Worm (Caenorhabditis elegans): ENCODE measurements around the gene mrps-26.
A peak's percentile ranks its signal among the peaks of the same experiment; 100 is the strongest.

mrps-26 gene

ce11 chrIII:5228839-5229238, 5.6 kb upstream of the mrps-26 start:
- TF ChIP-seq mls-2 (tag; optimal IDR thresholded peaks at IDR 0.05) (no peak), flh-1 (GFP tag; optimal IDR thresholded peaks at IDR 0.05) (no peak), zip-8 (tag; optimal IDR thresholded peaks at IDR 0.05) (no peak), nhr-12 (tag; optimal IDR thresholded peaks at IDR 0.05) (no peak), lin-32 (GFP tag; optimal IDR thresholded peaks at IDR 0.05) (no peak), ces-1 (GFP tag; optimal IDR thresholded peaks at IDR 0.05) (no peak), sem-2 (GFP tag; optimal IDR thresholded peaks at IDR 0.05) (no peak), bed-3 (GFP tag; optimal IDR thresholded peaks at IDR 0.05) (no peak), blmp-1 (tag; optimal IDR thresholded peaks at IDR 0.05) (no peak), sptf-1 (tag; optimal IDR thresholded peaks at IDR 0.05) (no peak), snpc-4 (tag; optimal IDR thresholded peaks at IDR 0.05) (no peak), nhr-28 (tag; optimal IDR thresholded peaks at IDR 0.05) (no peak), ceh-83 (GFP tag; optimal IDR thresholded peaks at IDR 0.05) (no peak), hlh-1 (tag; optimal IDR thresholded peaks at IDR 0.05) (no peak), nhr-237 (tag; optimal IDR thresholded peaks at IDR 0.05) (no peak), M03D4.4 (tag; optimal IDR thresholded peaks at IDR 0.05) (no peak), pha-4 (tag; optimal IDR thresholded peaks at IDR 0.05) (no peak), ham-2 (GFP tag; optimal IDR thresholded peaks at IDR 0.05) (no peak)

- TF ChIP-seq nhr-76 (tag; optimal IDR thresholded peaks at IDR 0.05) (no peak), blmp-1 (tag; optimal IDR thresholded peaks at IDR 0.05) (no peak), sem-2 (GFP tag; optimal IDR thresholded peaks at IDR 0.05) (no peak), mep-1 (tag; optimal IDR thresholded peaks at IDR 0.05) (no peak), zip-8 (tag; optimal IDR thresholded peaks at IDR 0.05) (no peak), M03D4.4 (tag; optimal IDR thresholded peaks at IDR 0.05) (no peak), nhr-28 (tag; optimal IDR thresholded peaks at IDR 0.05) (no peak), ham-2 (GFP tag; optimal IDR thresholded peaks at IDR 0.05) (no peak), flh-1 (GFP tag; optimal IDR thresholded peaks at IDR 0.05) (no peak), lin-13 (tag; optimal IDR thresholded peaks at IDR 0.05) (no peak), ztf-11 (tag; optimal IDR thresholded peaks at IDR 0.05) (no peak), ces-1 (GFP tag; optimal IDR thresholded peaks at IDR 0.05) (no peak), ceh-39 (tag; optimal IDR thresholded peaks at IDR 0.05) (no peak), snpc-4 (tag; optimal IDR thresholded peaks at IDR 0.05) (no peak), pha-4 (tag; optimal IDR thresholded peaks at IDR 0.05) (no peak), ceh-43 (GFP tag; optimal IDR thresholded peaks at IDR 0.05) (no peak), elt-1 (tag; optimal IDR thresholded peaks at IDR 0.05; ENCODE audit: borderline replicate concordance, insufficient read depth) (no peak), mls-2 (tag; optimal IDR thresholded peaks at IDR 0.05) (no peak), tbx-8 (GFP tag; optimal IDR thresholded peaks at IDR 0.05) (no peak), lin-32 (GFP tag; optimal IDR thresholded peaks at IDR 0.05) (no peak)
Observed at ce11 chrIII:5229511-5230250, 4.7 kb upstream of the mrps-26 start.

DNA sequence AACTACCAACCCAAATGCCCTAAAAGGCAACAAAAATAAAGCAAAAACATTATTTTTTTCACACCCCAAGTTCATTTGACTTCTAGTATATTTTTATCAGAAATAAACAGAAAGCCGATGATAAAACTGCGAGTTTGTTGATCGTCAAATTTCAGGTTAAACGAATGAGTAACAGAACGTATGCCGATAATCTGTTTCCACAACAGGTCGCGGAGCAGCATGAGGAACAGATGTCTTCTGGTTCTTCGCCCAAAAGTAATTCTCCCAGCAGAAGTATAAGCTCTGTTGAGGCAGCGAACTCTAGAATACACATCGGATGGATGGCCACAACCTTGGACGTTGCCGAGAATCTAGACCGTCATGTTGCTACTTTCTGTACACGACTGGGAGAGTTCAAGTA, 4.0 kb upstream of the mrps-26 start, which contains the start of gene prmt-5:
Gene prmt-5 (plus strand): TSS at position 141 of the 400 bp plus-strand sequence.
- TF ChIP-seq tbx-8 (GFP tag; optimal IDR thresholded peaks at IDR 0.05) (no peak), ceh-43 (GFP tag; optimal IDR thresholded peaks at IDR 0.05) (no peak), ces-1 (GFP tag; optimal IDR thresholded peaks at IDR 0.05) (no peak)

- TF ChIP-seq ceh-39 (tag; optimal IDR thresholded peaks at IDR 0.05) (no peak), pha-4 (tag; optimal IDR thresholded peaks at IDR 0.05) (peak; percentile 35)
Observed at ce11 chrIII:5233140-5233539, 1.3 kb upstream of the mrps-26 start.

DNA sequence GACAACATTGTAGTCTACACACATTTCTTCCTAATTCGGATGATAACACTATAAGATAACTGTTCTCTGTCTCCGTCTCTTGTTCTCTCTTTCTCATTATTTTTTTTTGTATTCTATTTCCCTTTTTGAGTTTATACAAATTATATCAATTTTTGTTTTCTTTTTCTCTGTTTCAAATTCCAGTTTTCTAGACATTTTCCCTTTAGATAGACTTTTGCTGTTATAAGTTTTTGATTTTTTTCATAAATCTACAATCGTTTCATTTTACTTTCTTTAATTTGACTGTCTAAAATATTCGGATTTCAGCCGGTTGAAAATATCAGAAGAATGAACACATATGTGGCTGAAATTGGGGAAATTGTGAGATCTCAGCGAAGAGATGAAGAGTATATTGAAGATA, 1.7 kb downstream of the mrps-26 start, which contains the start of gene prx-10:
Gene prx-10 (plus strand): TSS at position 301 of the 400 bp plus-strand sequence.
- TF ChIP-seq nhr-237 (tag; optimal IDR thresholded peaks at IDR 0.05), result no peak
- no peak for TF ChIP-seq nhr-12 (tag; optimal IDR thresholded peaks at IDR 0.05)
- TF ChIP-seq mep-1 (tag; optimal IDR thresholded peaks at IDR 0.05), result no peak
- TF ChIP-seq unc-39 (tag; optimal IDR thresholded peaks at IDR 0.05), result no peak
- no peak for TF ChIP-seq lsy-2 (tag; optimal IDR thresholded peaks at IDR 0.05)
- no peak for TF ChIP-seq zip-8 (tag; optimal IDR thresholded peaks at IDR 0.05)
- TF ChIP-seq mab-5 (tag; optimal IDR thresholded peaks at IDR 0.05), result no peak
- TF ChIP-seq ham-2 (GFP tag; optimal IDR thresholded peaks at IDR 0.05), result no peak
- TF ChIP-seq M03D4.4 (tag; optimal IDR thresholded peaks at IDR 0.05), result no peak
- TF ChIP-seq ces-1 (GFP tag; optimal IDR thresholded peaks at IDR 0.05), result no peak
- TF ChIP-seq lin-13 (tag; optimal IDR thresholded peaks at IDR 0.05), result no peak
- no peak for TF ChIP-seq sem-2 (GFP tag; optimal IDR thresholded peaks at IDR 0.05)
- TF ChIP-seq nhr-28 (tag; optimal IDR thresholded peaks at IDR 0.05), result no peak
- TF ChIP-seq sptf-1 (tag; optimal IDR thresholded peaks at IDR 0.05), result no peak
- no peak for TF ChIP-seq ceh-39 (tag; optimal IDR thresholded peaks at IDR 0.05)
- no peak for TF ChIP-seq ceh-43 (GFP tag; optimal IDR thresholded peaks at IDR 0.05)

Measured in whole organism, mixed stage, embryonic.